Worm (Caenorhabditis elegans) whole organism, early embryonic: Measurements from ENCODE around the gene cup-5.

Experiments
- B0310.2 ChIP-seq: sonication (generic microtip); optimal IDR thresholded peaks from 2 replicates; lab custom pipeline; 2016; ENCODE audit warnings: mild to moderate bottlenecking, missing genetic modification characterization, missing compliant biosample characterization
- F13C5.2 ChIP-seq: sonication (generic microtip); optimal IDR thresholded peaks from 2 replicates; lab custom pipeline; 2017; ENCODE audit warnings: mild to moderate bottlenecking, missing genetic modification characterization, inconsistent platforms, missing compliant biosample characterization
- aly-1 ChIP-seq: sonication (generic microtip); optimal IDR thresholded peaks from 2 replicates; lab custom pipeline; 2016; ENCODE audit warnings: missing genetic modification characterization, missing compliant biosample characterization
- ama-1 ChIP-seq: fragments of 150-350 bp; optimal IDR thresholded peaks from 2 replicates; lab custom pipeline; 2014
- ceh-13 ChIP-seq: fragments of 200-800 bp; sonication (Bioruptor generic); optimal IDR thresholded peaks from 2 replicates; lab custom pipeline; 2018; ENCODE audit warnings: mild to moderate bottlenecking, missing genetic modification characterization, missing compliant biosample characterization
- ceh-36 ChIP-seq: sonication (generic microtip); optimal IDR thresholded peaks from 2 replicates; lab custom pipeline; 2016; ENCODE audit warnings: missing genetic modification characterization, inconsistent platforms, missing compliant biosample characterization
- ets-7 ChIP-seq: sonication (generic microtip); optimal IDR thresholded peaks from 2 replicates; lab custom pipeline; 2016; ENCODE audit warnings: missing genotype, missing genetic modification characterization, missing compliant biosample characterization
- flt-1 ChIP-seq: fragments of 200-800 bp; sonication (Bioruptor generic); IDR thresholded peaks from 2 replicates; pipeline ENCODE4 v1.3.6; 2022; ENCODE audit warnings: missing genetic modification characterization, missing compliant biosample characterization
- hmbx-1 ChIP-seq: sonication (generic microtip); optimal IDR thresholded peaks from 2 replicates; lab custom pipeline; 2016; ENCODE audit warnings: mild to moderate bottlenecking, missing genetic modification characterization, missing compliant biosample characterization
- pes-1 ChIP-seq: fragments of 200-800 bp; sonication (Bioruptor generic); IDR thresholded peaks from 2 replicates; pipeline ENCODE4 v1.3.6; 2022; ENCODE audit warnings: missing genetic modification reagents, missing genetic modification characterization, missing compliant biosample characterization
- scrt-1 ChIP-seq: fragments of 200-800 bp; sonication (Bioruptor generic); IDR thresholded peaks from 2 replicates; pipeline ENCODE4 v1.3.6; 2022; ENCODE audit warnings: missing genetic modification characterization, missing compliant biosample characterization
- tbx-11 ChIP-seq: fragments of 200-800 bp; sonication (Bioruptor generic); IDR thresholded peaks from 2 replicates; pipeline ENCODE4 v1.3.6; 2022; ENCODE audit warnings: missing genetic modification characterization, missing compliant biosample characterization
- tbx-37 ChIP-seq: fragments of 200-800 bp; sonication (Bioruptor generic); conservative IDR thresholded peaks from 2 replicates; pipeline ENCODE4 v1.3.6; 2022; ENCODE audit warnings: missing genetic modification reagents, missing genetic modification characterization, missing compliant biosample characterization
- tra-4 ChIP-seq: sonication (generic microtip); optimal IDR thresholded peaks from 2 replicates; lab custom pipeline; 2017; ENCODE audit warnings: missing genetic modification characterization, missing compliant biosample characterization

ce11 chrIII:7625086-7625485, 41.1 kb downstream of the cup-5 start, which contains the start of gene fbn-1:
- TF ChIP-seq tbx-37 (no peak), ama-1 (no peak), tra-4 (tag; lab: Kevin White, UChicago) (no peak), aly-1 (tag; lab: Kevin White, UChicago) (no peak), scrt-1 (no peak), pes-1 (GFP tag; lab: Robert Waterston, UW) (no peak), F13C5.2 (tag; lab: Kevin White, UChicago) (no peak), ceh-13 (GFP tag; lab: Kevin White, UChicago) (no peak), B0310.2 (no peak), flt-1 (no peak), ets-7 (tag; lab: Kevin White, UChicago) (no peak), tbx-11 (GFP tag; lab: Robert Waterston, UW) (no peak), ceh-36 (tag; lab: Kevin White, UChicago) (no peak), hmbx-1 (tag; lab: Kevin White, UChicago) (no peak)
